Worm (Caenorhabditis elegans) whole organism, L4 larva: ENCODE results near the gene tbx-2.
A peak's percentile ranks its signal among the peaks of the same experiment; 100 is the strongest.

Source experiments
- D1046.2 ChIP-seq: fragments of 200-800 bp; sonication (Bioruptor generic); IDR thresholded peaks from 2 replicates; pipeline ENCODE4 v1.3.6; 2022; ENCODE audit warnings: missing genetic modification characterization, missing compliant biosample characterization
- aha-1 ChIP-seq: fragments of 150-350 bp; peaks from one replicate; lab custom pipeline; 2014; ENCODE audit warnings: missing biosample characterization, missing genetic modification characterization
- ceh-32 ChIP-seq: sonication (generic microtip); optimal IDR thresholded peaks from 2 replicates; lab custom pipeline; 2016; ENCODE audit warnings: mild to moderate bottlenecking, missing genetic modification characterization, missing compliant biosample characterization; ENCODE audit not compliant: poor library complexity
- ceh-62 ChIP-seq: sonication (generic microtip); optimal IDR thresholded peaks from 2 replicates; lab custom pipeline; 2017; ENCODE audit warnings: missing biosample characterization, missing genetic modification characterization
- ctbp-1 ChIP-seq: fragments of 200-800 bp; sonication (Bioruptor generic); IDR thresholded peaks from 2 replicates; pipeline ENCODE4 v1.3.6; 2022; ENCODE audit warnings: missing genetic modification reagents, missing genetic modification characterization, missing compliant biosample characterization
- daf-16 ChIP-seq, 3 experiments: sonication (generic microtip); optimal IDR thresholded peaks; 2 replicates each; lab custom pipeline; 2016 to 2017; ENCODE audit warnings: missing genetic modification characterization in 3 of 3, missing genetic modification reagents in 3 of 3, mild to moderate bottlenecking in 2 of 3, missing compliant biosample characterization in 2 of 3, missing biosample characterization in 1 of 3, moderate library complexity in 1 of 3
- dmd-6 ChIP-seq: fragments of 200-800 bp; sonication (Bioruptor generic); IDR thresholded peaks from 2 replicates; pipeline ENCODE4 v1.3.6; 2022; ENCODE audit warnings: missing genetic modification reagents, missing genetic modification characterization, missing compliant biosample characterization
- duxl-1 ChIP-seq: sonication (generic microtip); optimal IDR thresholded peaks from 2 replicates; lab custom pipeline; 2016; ENCODE audit warnings: mild to moderate bottlenecking, missing genetic modification characterization, moderate library complexity, missing compliant biosample characterization; ENCODE audit not compliant: poor library complexity
- fos-1 ChIP-seq: fragments of 150-350 bp; optimal IDR thresholded peaks from 2 replicates; lab custom pipeline; 2014; ENCODE audit warnings: missing biosample characterization, missing genetic modification characterization
- hlh-11 ChIP-seq: fragments of 200-800 bp; sonication (Bioruptor generic); optimal IDR thresholded peaks from 2 replicates; lab custom pipeline; 2018; ENCODE audit warnings: mild to moderate bottlenecking, missing genetic modification characterization, missing compliant biosample characterization
- hlh-30 ChIP-seq: sonication (generic microtip); optimal IDR thresholded peaks from 2 replicates; lab custom pipeline; 2017; ENCODE audit warnings: antibody characterized with exemption, mild to moderate bottlenecking, missing genetic modification characterization, missing compliant biosample characterization; ENCODE audit not compliant: insufficient read depth
- jun-1 ChIP-seq: fragments of 150-350 bp; optimal IDR thresholded peaks from 2 replicates; lab custom pipeline; 2014; ENCODE audit warnings: missing biosample characterization, missing genetic modification reagents, missing genetic modification characterization
- lin-15B ChIP-seq: fragments of 150-350 bp; sonication (generic microtip); optimal IDR thresholded peaks from 3 replicates; lab custom pipeline; 2014; ENCODE audit warnings: missing biosample characterization, missing genetic modification characterization
- lin-38 ChIP-seq: fragments of 200-800 bp; sonication (Bioruptor generic); IDR thresholded peaks from 2 replicates; pipeline ENCODE4 v1.3.6; 2022; ENCODE audit warnings: missing genetic modification reagents, missing genetic modification characterization, missing compliant biosample characterization
- lir-3 ChIP-seq: sonication (generic microtip); optimal IDR thresholded peaks from 2 replicates; lab custom pipeline; 2016; ENCODE audit warnings: mild to moderate bottlenecking, missing genetic modification characterization, missing compliant biosample characterization
- lsy-2 ChIP-seq, 2 experiments: fragments of 150-350 bp in 1 of 2; sonication (generic microtip) in 1 of 2; optimal IDR thresholded peaks; 2 replicates each; lab custom pipeline; 2014 to 2017; ENCODE audit warnings: missing biosample characterization in 2 of 2, missing genetic modification characterization in 2 of 2
- madf-5 ChIP-seq, 2 experiments: fragments of 200-800 bp; sonication (Bioruptor generic); IDR thresholded peaks; 2 replicates each; pipeline ENCODE4 v1.3.6; 2022; ENCODE audit warnings: missing compliant biosample characterization in 2 of 2, missing genetic modification characterization in 2 of 2
- mdl-1 ChIP-seq, 2 experiments: fragments of 150-350 bp in 1 of 2; sonication (generic microtip) in 1 of 2; optimal IDR thresholded peaks; 2 replicates each; lab custom pipeline; 2014 to 2017; ENCODE audit warnings: missing biosample characterization in 2 of 2, missing genetic modification characterization in 2 of 2
- mdt-29 ChIP-seq: fragments of 200-800 bp; sonication (Bioruptor generic); IDR thresholded peaks from 2 replicates; pipeline ENCODE4 v1.3.6; 2022; ENCODE audit warnings: missing genetic modification reagents, missing genetic modification characterization, missing compliant biosample characterization
- mep-1 ChIP-seq: fragments of 150-350 bp; sonication (generic microtip); optimal IDR thresholded peaks from 3 replicates; lab custom pipeline; 2014; ENCODE audit warnings: missing biosample characterization, missing genetic modification characterization
- mes-2 ChIP-seq: sonication (generic microtip); optimal IDR thresholded peaks from 2 replicates; lab custom pipeline; 2016; ENCODE audit warnings: missing genotype, mild to moderate bottlenecking, missing genetic modification characterization, missing compliant biosample characterization; ENCODE audit not compliant: poor library complexity, severe bottlenecking
- mxl-3 ChIP-seq: fragments of 200-800 bp; sonication (Bioruptor generic); optimal IDR thresholded peaks from 2 replicates; lab custom pipeline; 2018; ENCODE audit warnings: mild to moderate bottlenecking, missing genetic modification characterization, missing compliant biosample characterization
- nhr-28 ChIP-seq: fragments of 150-350 bp; optimal IDR thresholded peaks from 2 replicates; lab custom pipeline; 2014; ENCODE audit warnings: missing biosample characterization, missing genetic modification characterization
- pha-4 ChIP-seq, 2 experiments: fragments of 150-350 bp in 1 of 2; fragments of 200-800 bp in 1 of 2; sonication (Bioruptor generic) in 1 of 2; IDR thresholded peaks in 1 of 2; optimal IDR thresholded peaks in 1 of 2; 2 replicates each; pipeline versions ENCODE4 v1.3.6 to Lab custom; 2014 to 2022; ENCODE audit warnings: missing genetic modification characterization in 2 of 2, missing genetic modification reagents in 2 of 2, missing biosample characterization in 1 of 2, missing compliant biosample characterization in 1 of 2
- pqm-1 ChIP-seq: sonication (generic microtip); optimal IDR thresholded peaks from 2 replicates; lab custom pipeline; 2017; ENCODE audit warnings: missing biosample characterization, missing genetic modification characterization
- set-16 ChIP-seq: fragments of 200-800 bp; sonication (Bioruptor generic); IDR thresholded peaks from 2 replicates; pipeline ENCODE4 v1.3.6; 2022; ENCODE audit warnings: missing genetic modification reagents, missing genetic modification characterization, missing compliant biosample characterization
- tra-1 ChIP-seq: fragments of 200-800 bp; sonication (Bioruptor generic); IDR thresholded peaks from 2 replicates; pipeline ENCODE4 v1.3.6; 2022; ENCODE audit warnings: missing genetic modification reagents, missing genetic modification characterization, missing compliant biosample characterization
- unc-62 ChIP-seq, 3 experiments: fragments of 150-350 bp in 1 of 3; sonication (generic microtip); optimal IDR thresholded peaks in 2 of 3; peaks in 1 of 3; 1 replicate in 1 of 3; 2 replicates in 2 of 3; lab custom pipeline; 2014 to 2017; ENCODE audit warnings: missing biosample characterization in 3 of 3, missing genetic modification characterization in 3 of 3, missing genetic modification reagents in 3 of 3, missing genotype in 1 of 3
- zag-1 ChIP-seq: fragments of 150-350 bp; optimal IDR thresholded peaks from 2 replicates; lab custom pipeline; 2014; ENCODE audit warnings: missing biosample characterization, missing genetic modification characterization
- zip-11 ChIP-seq: fragments of 200-800 bp; sonication (Bioruptor generic); IDR thresholded peaks from 2 replicates; pipeline ENCODE4 v1.3.6; 2022; ENCODE audit warnings: missing genetic modification characterization, missing compliant biosample characterization
- zip-2 ChIP-seq: fragments of 150-350 bp; optimal IDR thresholded peaks from 2 replicates; lab custom pipeline; 2014; ENCODE audit warnings: missing biosample characterization, missing genetic modification characterization

tbx-2 gene

ce11 chrIII:5143520-5143919, 7.4 kb upstream of the tbx-2 start:
- TF ChIP-seq unc-62 (GFP tag; optimal IDR thresholded peaks at IDR 0.05 in 1 of 2; lab: Kevin White, UChicago) (peak in 1 of 2 experiments; percentile 58), unc-62 (tag; optimal IDR thresholded peaks at IDR 0.05; lab: Kevin White, UChicago) (no peak), zag-1 (tag; lab: Kevin White, UChicago) (no peak)

- TF ChIP-seq lsy-2 (tag; optimal IDR thresholded peaks at IDR 0.05; lab: Kevin White, UChicago) (no peak), dmd-6 (GFP tag; lab: Robert Waterston, UW) (peak; percentile 34; the same call in 1 of the 2 replicates), hlh-11 (tag; lab: Kevin White, UChicago) (peak; percentile 18), unc-62 (GFP tag; optimal IDR thresholded peaks at IDR 0.05 in 1 of 2; lab: Kevin White, UChicago) (peak in 1 of 2 experiments; percentile 52), unc-62 (tag; optimal IDR thresholded peaks at IDR 0.05; lab: Kevin White, UChicago) (no peak), duxl-1 (tag; lab: Kevin White, UChicago) (no peak), tra-1 (GFP tag; lab: Robert Waterston, UW) (0 out of 2 replicates have a peak, but pooled peaks have one; percentile 20)
Measured at ce11 chrIII:5141935-5142334, 5.8 kb upstream of the tbx-2 start.

ce11 chrIII:5140559-5140958, 4.5 kb upstream of the tbx-2 start:
- TF ChIP-seq hlh-11 (tag; lab: Kevin White, UChicago) = peak; percentile 65
- TF ChIP-seq mxl-3 (GFP tag; lab: Kevin White, UChicago) = peak; percentile 58
- peak in 1 of 2 experiments; percentile 52 for TF ChIP-seq lsy-2 (tag; optimal IDR thresholded peaks at IDR 0.05; lab: Kevin White, UChicago)
- peak; percentile 25 for TF ChIP-seq hlh-30 (tag; lab: Kevin White, UChicago)
- no peak for TF ChIP-seq jun-1
- peak; percentile 15 for TF ChIP-seq mes-2 (tag; lab: Kevin White, UChicago)
- TF ChIP-seq aha-1 = peak; percentile 89
- no peak for TF ChIP-seq ctbp-1 (GFP tag; lab: Robert Waterston, UW)
- peak in 1 of 2 experiments; percentile 80 for TF ChIP-seq daf-16 (GFP tag; optimal IDR thresholded peaks at IDR 0.05; lab: Kevin White, UChicago)
- peak; percentile 70 for TF ChIP-seq daf-16 (tag; optimal IDR thresholded peaks at IDR 0.05; lab: Kevin White, UChicago)
- peak in 1 of 2 experiments; percentile 5 for TF ChIP-seq unc-62 (GFP tag; optimal IDR thresholded peaks at IDR 0.05 in 1 of 2; lab: Kevin White, UChicago)
- no peak for TF ChIP-seq unc-62 (tag; optimal IDR thresholded peaks at IDR 0.05; lab: Kevin White, UChicago)
- peak; percentile 30 for TF ChIP-seq nhr-28 (tag; lab: Kevin White, UChicago)
- TF ChIP-seq duxl-1 (tag; lab: Kevin White, UChicago) = no peak
- TF ChIP-seq dmd-6 (GFP tag; lab: Robert Waterston, UW) = peak; percentile 34; the same call in 1 of the 2 replicates
- TF ChIP-seq madf-5 (GFP tag; IDR thresholded peaks at IDR 0.05; lab: Robert Waterston, UW) = no peak

ce11 chrIII:5139768-5140167, 3.7 kb upstream of the tbx-2 start:
- no peak for TF ChIP-seq mdt-29
- no peak for TF ChIP-seq hlh-11 (tag; lab: Kevin White, UChicago)
- TF ChIP-seq fos-1 (tag; lab: Kevin White, UChicago) = no peak
- TF ChIP-seq mdl-1 (tag; optimal IDR thresholded peaks at IDR 0.05; lab: Kevin White, UChicago) = no peak
- TF ChIP-seq ceh-32 = no peak
- no peak for TF ChIP-seq pha-4 (GFP tag; IDR thresholded peaks at IDR 0.05; lab: Robert Waterston, UW)
- no peak for TF ChIP-seq pha-4 (tag; optimal IDR thresholded peaks at IDR 0.05; lab: Kevin White, UChicago)
- no peak for TF ChIP-seq set-16 (GFP tag; lab: Robert Waterston, UW)
- no peak for TF ChIP-seq mep-1 (tag; lab: Kevin White, UChicago)
- no peak for TF ChIP-seq D1046.2 (GFP tag; lab: Robert Waterston, UW)
- TF ChIP-seq zip-11 (GFP tag; lab: Robert Waterston, UW) = no peak
- no peak for TF ChIP-seq lin-38
- no peak for TF ChIP-seq mes-2 (tag; lab: Kevin White, UChicago)
- no peak for TF ChIP-seq ceh-62 (tag; lab: Kevin White, UChicago)
- no peak for TF ChIP-seq tra-1 (GFP tag; lab: Robert Waterston, UW)
- TF ChIP-seq lir-3 (tag; lab: Kevin White, UChicago) = no peak
- TF ChIP-seq lin-15B (tag; lab: Kevin White, UChicago) = no peak
- TF ChIP-seq lsy-2 (tag; optimal IDR thresholded peaks at IDR 0.05; lab: Kevin White, UChicago) = no peak
- no peak for TF ChIP-seq zip-2 (tag; lab: Kevin White, UChicago)
- TF ChIP-seq pqm-1 (tag; lab: Kevin White, UChicago) = no peak
